Fruit fly (Drosophila melanogaster): ENCODE measurements around the gene CG4907.
A peak's percentile ranks its signal among the peaks of the same experiment; 100 is the strongest.

CG4907 gene

dm6 chr3R:22686336-22686874 lies 24.2 kb downstream of the CG4907 start, which contains the start of the genes Gclm and CG17625 (continued):
- TF ChIP-seq CG13287 (GFP tag; IDR thresholded peaks at IDR 0.05; ENCODE audit: partially characterized antibody), result peak; percentile 83
- TF ChIP-seq Sox100B (GFP tag; optimal IDR thresholded peaks at IDR 0.05), result peak; percentile 32
- peak; percentile 79 for TF ChIP-seq knrl (GFP tag; IDR thresholded peaks at IDR 0.05; ENCODE audit: partially characterized antibody)
- TF ChIP-seq Atf-2 (GFP tag; optimal IDR thresholded peaks at IDR 0.05), result no peak
- TF ChIP-seq dmrt99B (tag; optimal IDR thresholded peaks at IDR 0.05), result peak; percentile 36
- TF ChIP-seq pfk (GFP tag; optimal IDR thresholded peaks at IDR 0.05), result no peak
- no peak for TF ChIP-seq Six4 (GFP tag; optimal IDR thresholded peaks at IDR 0.05)
- TF ChIP-seq ham (GFP tag; IDR thresholded peaks at IDR 0.05), result no peak
- TF ChIP-seq BtbVII (GFP tag; optimal IDR thresholded peaks at IDR 0.05), result peak; percentile 39
- no peak for TF ChIP-seq ttk (GFP tag; IDR thresholded peaks at IDR 0.05)
- TF ChIP-seq D19B (GFP tag; optimal IDR thresholded peaks at IDR 0.05), result no peak
- no peak for TF ChIP-seq CG32772 (GFP tag; IDR thresholded peaks at IDR 0.05)
- peak; percentile 42 for TF ChIP-seq gsb-n (tag; optimal IDR thresholded peaks at IDR 0.05)
- TF ChIP-seq phol (tag; optimal IDR thresholded peaks at IDR 0.05), result peak; percentile 60
- TF ChIP-seq CG7556 (GFP tag; optimal IDR thresholded peaks at IDR 0.05), result peak; percentile 58
- TF ChIP-seq CG15269 (tag; optimal IDR thresholded peaks at IDR 0.05), result peak; percentile 60
- 0 out of 2 replicates have a peak, but pooled peaks have one; percentile 4 for TF ChIP-seq ranshi (GFP tag; IDR thresholded peaks at IDR 0.05)
- peak; percentile 52; the same call in 1 of the 2 replicates for TF ChIP-seq CG31441 (GFP tag; IDR thresholded peaks at IDR 0.05)
- no peak for TF ChIP-seq Poxn (GFP tag; IDR thresholded peaks at IDR 0.05)
- TF ChIP-seq Hr78 (GFP tag; optimal IDR thresholded peaks at IDR 0.05), result no peak
- TF ChIP-seq al (GFP tag; IDR thresholded peaks at IDR 0.05), result peak; percentile 50
- TF ChIP-seq CG34422 (GFP tag; IDR thresholded peaks at IDR 0.05), result peak; percentile 74
- peak; percentile 57 for TF ChIP-seq kah (GFP tag; optimal IDR thresholded peaks at IDR 0.05)
- no peak for TF ChIP-seq CG5180 (GFP tag; optimal IDR thresholded peaks at IDR 0.05)
- no peak for TF ChIP-seq Lpt (GFP tag; optimal IDR thresholded peaks at IDR 0.05)
- peak; percentile 47; the same call in 2 of the 3 replicates for TF ChIP-seq vnd (GFP tag; IDR thresholded peaks at IDR 0.05; ENCODE audit: partially characterized antibody)
- peak; percentile 70 for TF ChIP-seq CG2116 (GFP tag; optimal IDR thresholded peaks at IDR 0.05)
- no peak for TF ChIP-seq cad (GFP tag; optimal IDR thresholded peaks at IDR 0.05)
- TF ChIP-seq NC2β (GFP tag; optimal IDR thresholded peaks at IDR 0.05), result peak; percentile 4
- peak; percentile 73 for TF ChIP-seq dm (GFP tag; optimal IDR thresholded peaks at IDR 0.05)
- TF ChIP-seq ATbp (GFP tag; optimal IDR thresholded peaks at IDR 0.05), result no peak
- TF ChIP-seq Max (GFP tag; optimal IDR thresholded peaks at IDR 0.05), result no peak
- peak; percentile 82 for TF ChIP-seq vvl (GFP tag; IDR thresholded peaks at IDR 0.05)
- TF ChIP-seq CoRest (tag; optimal IDR thresholded peaks at IDR 0.05), result peak; percentile 70
- TF ChIP-seq Fer2 (tag; optimal IDR thresholded peaks at IDR 0.05), result no peak
- TF ChIP-seq CG4617 (GFP tag; optimal IDR thresholded peaks at IDR 0.05; ENCODE audit: borderline replicate concordance), result no peak
- peak; percentile 76 for TF ChIP-seq CG6791 (GFP tag; IDR thresholded peaks at IDR 0.05; ENCODE audit: partially characterized antibody)
- no peak for TF ChIP-seq CG10565 (GFP tag; optimal IDR thresholded peaks at IDR 0.05)
- TF ChIP-seq CG3847 (GFP tag; IDR thresholded peaks at IDR 0.05), result peak; percentile 48
- peak; percentile 14 for TF ChIP-seq fu2 (GFP tag; optimal IDR thresholded peaks at IDR 0.05)
- peak; percentile 92 for TF ChIP-seq sens (GFP tag)
- no peak for TF ChIP-seq Neu2 (GFP tag; optimal IDR thresholded peaks at IDR 0.05; ENCODE audit: borderline replicate concordance)
- TF ChIP-seq CG8478 (optimal IDR thresholded peaks at IDR 0.05), result no peak
- peak; percentile 75 for TF ChIP-seq CG12659 (GFP tag; optimal IDR thresholded peaks at IDR 0.05)
- peak; percentile 44 for TF ChIP-seq Sox102F (GFP tag; optimal IDR thresholded peaks at IDR 0.05)
- TF ChIP-seq pho (GFP tag; optimal IDR thresholded peaks at IDR 0.05), result peak; percentile 56
- peak; percentile 32 for TF ChIP-seq CG12071 (GFP tag; optimal IDR thresholded peaks at IDR 0.05)
- TF ChIP-seq wek (GFP tag; optimal IDR thresholded peaks at IDR 0.05), result peak; percentile 56
- TF ChIP-seq Fer3 (tag; optimal IDR thresholded peaks at IDR 0.05), result peak; percentile 52
- TF ChIP-seq CG4404 (GFP tag; IDR thresholded peaks at IDR 0.05), result no peak

Data from whole organism, embryonic.